Worm (Caenorhabditis elegans): ENCODE results near the gene Y39B6A.13.

DNA sequence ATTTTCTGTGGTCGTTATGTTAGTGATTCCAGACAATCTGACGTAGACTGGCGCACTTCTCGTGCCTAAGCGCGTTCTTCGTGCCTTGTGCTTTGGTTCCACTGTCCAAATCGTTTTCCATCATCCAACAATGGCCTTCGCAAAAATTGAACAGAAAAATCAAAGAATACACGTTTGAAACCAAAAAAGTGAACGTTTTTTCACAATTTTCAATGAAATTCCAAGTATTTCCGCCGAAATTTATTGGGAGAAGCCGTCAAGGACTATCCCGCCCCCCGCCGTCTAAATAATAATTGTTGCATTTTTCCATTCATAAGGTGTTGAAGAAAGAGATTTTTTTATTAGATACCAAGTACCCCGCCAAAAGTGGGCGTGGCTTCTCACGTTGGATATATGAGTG lies 21.3 kb upstream of the Y39B6A.13 start, which contains the start of gene cpg-23:
- TF ChIP-seq ama-1 (optimal IDR thresholded peaks at IDR 0.05) (no peak), odd-2 (tag; optimal IDR thresholded peaks at IDR 0.05) (no peak), nfya-1 (tag; optimal IDR thresholded peaks at IDR 0.05) (no peak), ref-2 (tag; optimal IDR thresholded peaks at IDR 0.05) (no peak), lin-11 (tag; optimal IDR thresholded peaks at IDR 0.05) (no peak)
